Fruit fly (Drosophila melanogaster) whole organism, prepupa: ENCODE measurements around the gene TwdlW.

Experiments used
- Blimp-1 ChIP-seq: fragments of 200-800 bp; sonication (Bioruptor generic); optimal IDR thresholded peaks from 3 replicates; lab custom pipeline; 2017; ENCODE audit warnings: missing biosample characterization, missing genetic modification characterization, mild to moderate bottlenecking, moderate library complexity, missing genetic modification reagents
- CG11294 ChIP-seq: fragments of 200-800 bp; sonication (Bioruptor generic); IDR thresholded peaks from 2 replicates; pipeline ENCODE4 v1.3.6; 2022; ENCODE audit warnings: missing biosample characterization, missing genetic modification characterization
- CG11762 ChIP-seq: fragments of 200-800 bp; sonication (Bioruptor generic); optimal IDR thresholded peaks from 3 replicates; lab custom pipeline; 2016; ENCODE audit warnings: missing biosample characterization, missing genetic modification characterization; ENCODE audit not compliant: insufficient read depth
- CG11902 ChIP-seq: fragments of 200-800 bp; sonication (Bioruptor generic); optimal IDR thresholded peaks from 3 replicates; lab custom pipeline; 2016; ENCODE audit warnings: missing biosample characterization, missing genetic modification characterization
- CG15336 ChIP-seq: fragments of 200-800 bp; sonication (Bioruptor generic); IDR thresholded peaks from 2 replicates; pipeline ENCODE4 v1.3.6; 2022; ENCODE audit warnings: missing biosample characterization, missing genetic modification characterization
- CG16779 ChIP-seq: fragments of 200-800 bp; sonication (Bioruptor generic); optimal IDR thresholded peaks from 3 replicates; lab custom pipeline; 2017; ENCODE audit warnings: missing biosample characterization, mild to moderate bottlenecking, missing genetic modification characterization
- CG3032 ChIP-seq: fragments of 200-800 bp; optimal IDR thresholded peaks from 2 replicates; lab custom pipeline; 2019; ENCODE audit warnings: missing biosample characterization, mild to moderate bottlenecking, missing genetic modification characterization, moderate library complexity
- CG31627 ChIP-seq: fragments of 200-800 bp; sonication (Bioruptor generic); optimal IDR thresholded peaks from 3 replicates; lab custom pipeline; 2016; ENCODE audit warnings: missing biosample characterization, missing genetic modification characterization
- CG3919 ChIP-seq: fragments of 200-800 bp; sonication (Bioruptor generic); optimal IDR thresholded peaks from 3 replicates; lab custom pipeline; 2016; ENCODE audit warnings: missing biosample characterization, missing genetic modification characterization
- CG6163 ChIP-seq: fragments of 200-800 bp; sonication (Bioruptor generic); IDR thresholded peaks from 3 replicates; pipeline ENCODE4 v1.3.6; 2022; ENCODE audit warnings: missing biosample characterization, missing genetic modification characterization
- CG6276 ChIP-seq: fragments of 200-800 bp; sonication (Bioruptor generic); optimal IDR thresholded peaks from 2 replicates; lab custom pipeline; 2017; ENCODE audit warnings: missing biosample characterization, mild to moderate bottlenecking, missing genetic modification characterization
- CG6792 ChIP-seq: fragments of 200-800 bp; sonication (Bioruptor generic); optimal IDR thresholded peaks from 3 replicates; lab custom pipeline; 2016; ENCODE audit warnings: missing biosample characterization, missing genetic modification characterization
- CG6808 ChIP-seq: fragments of 200-800 bp; sonication (Bioruptor generic); optimal IDR thresholded peaks from 3 replicates; lab custom pipeline; 2017; ENCODE audit warnings: missing biosample characterization, missing genetic modification characterization, mild to moderate bottlenecking, moderate library complexity, missing genetic modification reagents
- CG6854 ChIP-seq: fragments of 200-800 bp; sonication (Bioruptor generic); optimal IDR thresholded peaks from 2 replicates; lab custom pipeline; 2017; ENCODE audit warnings: missing biosample characterization, mild to moderate bottlenecking, missing genetic modification characterization
- CG7368 ChIP-seq: fragments of 200-800 bp; sonication (Bioruptor generic); optimal IDR thresholded peaks from 3 replicates; lab custom pipeline; 2016; ENCODE audit warnings: missing biosample characterization, missing genetic modification characterization
- CG8119 ChIP-seq: fragments of 200-800 bp; sonication (Bioruptor generic); IDR thresholded peaks from 3 replicates; pipeline ENCODE4 v1.3.6; 2022; ENCODE audit warnings: missing biosample characterization, missing genetic modification characterization
- CG8319 ChIP-seq: fragments of 200-800 bp; sonication (Bioruptor generic); optimal IDR thresholded peaks from 3 replicates; lab custom pipeline; 2016; ENCODE audit warnings: missing biosample characterization, missing genetic modification characterization
- CG8632 ChIP-seq: fragments of 200-800 bp; sonication (Bioruptor generic); optimal IDR thresholded peaks from 3 replicates; lab custom pipeline; 2016; ENCODE audit warnings: missing biosample characterization, missing genetic modification characterization
- CG9139 ChIP-seq: fragments of 200-800 bp; sonication (Bioruptor generic); optimal IDR thresholded peaks from 3 replicates; lab custom pipeline; 2017; ENCODE audit warnings: missing biosample characterization, mild to moderate bottlenecking, missing genetic modification characterization
- Eip75B ChIP-seq: fragments of 200-800 bp; sonication (Bioruptor generic); optimal IDR thresholded peaks from 3 replicates; lab custom pipeline; 2016; ENCODE audit warnings: missing biosample characterization, missing genetic modification characterization
- Ets21C ChIP-seq: fragments of 200-800 bp; sonication (Bioruptor generic); optimal IDR thresholded peaks from 3 replicates; lab custom pipeline; 2016; ENCODE audit warnings: missing biosample characterization, missing genetic modification characterization
- Ets96B ChIP-seq: fragments of 200-800 bp; optimal IDR thresholded peaks from 2 replicates; lab custom pipeline; 2019; ENCODE audit warnings: missing biosample characterization, mild to moderate bottlenecking, missing genetic modification characterization, moderate library complexity
- Hr39 ChIP-seq: fragments of 200-800 bp; sonication (Bioruptor generic); optimal IDR thresholded peaks from 2 replicates; lab custom pipeline; 2016; ENCODE audit warnings: missing biosample characterization, missing genetic modification characterization
- Hr4 ChIP-seq: fragments of 200-800 bp; sonication (Bioruptor generic); optimal IDR thresholded peaks from 3 replicates; lab custom pipeline; 2016; ENCODE audit warnings: missing biosample characterization, missing genetic modification characterization
- OdsH ChIP-seq: fragments of 200-800 bp; sonication (Bioruptor generic); optimal IDR thresholded peaks from 3 replicates; lab custom pipeline; 2016; ENCODE audit warnings: missing biosample characterization, missing genetic modification characterization
- Smox ChIP-seq: fragments of 200-800 bp; sonication (Bioruptor generic); optimal IDR thresholded peaks from 3 replicates; lab custom pipeline; 2016; ENCODE audit warnings: missing biosample characterization, missing genetic modification characterization
- Sox102F ChIP-seq: fragments of 200-800 bp; sonication (Bioruptor generic); optimal IDR thresholded peaks from 2 replicates; lab custom pipeline; 2016; ENCODE audit warnings: missing biosample characterization, mild to moderate bottlenecking, missing genetic modification characterization
- Sox14 ChIP-seq: fragments of 200-800 bp; sonication (Bioruptor generic); optimal IDR thresholded peaks from 3 replicates; lab custom pipeline; 2016; ENCODE audit warnings: missing biosample characterization, missing genetic modification characterization
- Sox15 ChIP-seq: fragments of 200-800 bp; sonication (Bioruptor generic); optimal IDR thresholded peaks from 3 replicates; lab custom pipeline; 2016; ENCODE audit warnings: missing biosample characterization, missing genetic modification characterization
- achi ChIP-seq: fragments of 200-800 bp; sonication (Bioruptor generic); optimal IDR thresholded peaks from 3 replicates; lab custom pipeline; 2016; ENCODE audit warnings: missing biosample characterization, missing genetic modification characterization
- acj6 ChIP-seq: fragments of 200-800 bp; sonication (Bioruptor generic); optimal IDR thresholded peaks from 3 replicates; lab custom pipeline; 2016; ENCODE audit warnings: missing biosample characterization, missing genetic modification characterization
- cyc ChIP-seq: fragments of 200-800 bp; sonication (Bioruptor generic); optimal IDR thresholded peaks from 3 replicates; lab custom pipeline; 2016; ENCODE audit warnings: missing biosample characterization, missing genetic modification characterization
- dac ChIP-seq: fragments of 200-800 bp; sonication (Bioruptor generic); optimal IDR thresholded peaks from 2 replicates; lab custom pipeline; 2017; ENCODE audit warnings: missing biosample characterization, mild to moderate bottlenecking, missing genetic modification characterization
- eg ChIP-seq: fragments of 200-800 bp; sonication (Bioruptor generic); IDR thresholded peaks from 3 replicates; pipeline ENCODE4 v1.3.6; 2022; ENCODE audit warnings: missing biosample characterization, missing genetic modification characterization
- esn ChIP-seq: fragments of 200-800 bp; sonication (Bioruptor generic); optimal IDR thresholded peaks from 2 replicates; lab custom pipeline; 2016; ENCODE audit warnings: missing biosample characterization, mild to moderate bottlenecking, missing genetic modification characterization, moderate library complexity
- fd59A ChIP-seq: fragments of 200-800 bp; sonication (Bioruptor generic); optimal IDR thresholded peaks from 2 replicates; lab custom pipeline; 2017; ENCODE audit warnings: missing biosample characterization, mild to moderate bottlenecking, missing genetic modification characterization, missing genetic modification reagents
- fd85E ChIP-seq: fragments of 200-800 bp; sonication (Bioruptor generic); optimal IDR thresholded peaks from 3 replicates; lab custom pipeline; 2016; ENCODE audit warnings: missing biosample characterization, missing genetic modification characterization
- lz ChIP-seq: fragments of 200-800 bp; sonication (Bioruptor generic); optimal IDR thresholded peaks from 3 replicates; lab custom pipeline; 2016; ENCODE audit warnings: missing biosample characterization, missing genetic modification characterization
- net ChIP-seq: fragments of 200-800 bp; sonication (Bioruptor generic); optimal IDR thresholded peaks from 3 replicates; lab custom pipeline; 2016; ENCODE audit warnings: missing biosample characterization, missing genetic modification characterization
- salr ChIP-seq, 2 experiments: fragments of 200-800 bp; sonication (Bioruptor generic); optimal IDR thresholded peaks; 3 replicates each; lab custom pipeline; 2016 to 2018; ENCODE audit warnings: missing biosample characterization in 2 of 2, missing genetic modification characterization in 2 of 2, mild to moderate bottlenecking in 1 of 2
- spab ChIP-seq: fragments of 200-800 bp; sonication (Bioruptor generic); optimal IDR thresholded peaks from 2 replicates; lab custom pipeline; 2017; ENCODE audit warnings: missing biosample characterization, mild to moderate bottlenecking, missing genetic modification characterization, missing genetic modification reagents
- ss ChIP-seq, 2 experiments: fragments of 200-800 bp; sonication (Bioruptor generic); optimal IDR thresholded peaks; 2 replicates in 1 of 2; 3 replicates in 1 of 2; lab custom pipeline; 2017 to 2018; ENCODE audit warnings: mild to moderate bottlenecking in 2 of 2, missing biosample characterization in 2 of 2, missing genetic modification characterization in 2 of 2, moderate library complexity in 1 of 2
- svp ChIP-seq: fragments of 200-800 bp; sonication (Bioruptor generic); peaks from one replicate; lab custom pipeline; 2016; ENCODE audit warnings: missing biosample characterization, missing genetic modification characterization
- topi ChIP-seq: fragments of 200-800 bp; sonication (Bioruptor generic); optimal IDR thresholded peaks from 3 replicates; lab custom pipeline; 2016; ENCODE audit warnings: missing biosample characterization, missing genetic modification characterization
- vri ChIP-seq: fragments of 200-800 bp; sonication (Bioruptor generic); optimal IDR thresholded peaks from 3 replicates; lab custom pipeline; 2016; ENCODE audit warnings: missing biosample characterization, mild to moderate bottlenecking, missing genetic modification characterization

TwdlW gene

dm6 chr3R:17142304-17142703 is at the start of gene TwdlW:
Gene TwdlW (minus strand): TSS chr3R:17142404.
- TF ChIP-seq CG8119 (GFP tag; lab: Robert Waterston, UW) (no peak), Sox15 (GFP tag; lab: Kevin White, UChicago) (no peak), acj6 (GFP tag; lab: Kevin White, UChicago) (no peak), salr (GFP tag; optimal IDR thresholded peaks at IDR 0.05; lab: Kevin White, UChicago) (no peak), Sox14 (GFP tag; lab: Kevin White, UChicago) (no peak)

- no peak for TF ChIP-seq spab (GFP tag; lab: Kevin White, UChicago)
- TF ChIP-seq CG6276, result no peak
- TF ChIP-seq eg, result no peak
- no peak for TF ChIP-seq Smox (GFP tag; lab: Kevin White, UChicago)
- no peak for TF ChIP-seq CG6808 (GFP tag; lab: Kevin White, UChicago)
- TF ChIP-seq Hr4 (GFP tag; lab: Kevin White, UChicago), result no peak
- no peak for TF ChIP-seq Eip75B (GFP tag; lab: Kevin White, UChicago)
- TF ChIP-seq OdsH (GFP tag; lab: Kevin White, UChicago), result no peak
- TF ChIP-seq net, result no peak
- TF ChIP-seq CG3919 (GFP tag; lab: Kevin White, UChicago), result no peak
- TF ChIP-seq lz (GFP tag; lab: Kevin White, UChicago), result no peak
- TF ChIP-seq CG8319 (GFP tag; lab: Kevin White, UChicago), result no peak
- no peak for TF ChIP-seq CG6163 (GFP tag; lab: Robert Waterston, UW)
- TF ChIP-seq salr (GFP tag; optimal IDR thresholded peaks at IDR 0.05; lab: Kevin White, UChicago), result no peak
- TF ChIP-seq CG11294 (GFP tag; lab: Robert Waterston, UW), result no peak
- no peak for TF ChIP-seq CG15336 (GFP tag; lab: Robert Waterston, UW)
- no peak for TF ChIP-seq Ets96B (tag; lab: Kevin White, UChicago)
- TF ChIP-seq dac (GFP tag; lab: Kevin White, UChicago), result no peak
- no peak for TF ChIP-seq cyc
- TF ChIP-seq CG8632 (GFP tag; lab: Kevin White, UChicago), result no peak
These were observed 35.9 kb upstream of the TwdlW start for dm6 chr3R:17178140-17178539.

dm6 chr3R:17151376-17152026 is 9.3 kb upstream of the TwdlW start, which contains the start of gene CG5292:
Gene CG5292 (plus strand): TSS chr3R:17151861.
- TF ChIP-seq CG9139 (GFP tag; lab: Kevin White, UChicago) (no peak), CG6792 (peak; percentile 52), OdsH (GFP tag; lab: Kevin White, UChicago) (no peak), esn (GFP tag; lab: Kevin White, UChicago) (no peak), Sox102F (GFP tag; lab: Kevin White, UChicago) (peak; percentile 31), Ets21C (GFP tag; lab: Kevin White, UChicago) (no peak), CG7368 (GFP tag; lab: Kevin White, UChicago) (no peak), CG8319 (GFP tag; lab: Kevin White, UChicago) (peak; percentile 45), fd59A (GFP tag; lab: Kevin White, UChicago) (no peak), CG6163 (GFP tag; lab: Robert Waterston, UW) (peak; percentile 69; the same call in 2 of the 3 replicates), Smox (GFP tag; lab: Kevin White, UChicago) (peak; percentile 54), CG3032 (tag; lab: Kevin White, UChicago) (peak; percentile 53), CG15336 (GFP tag; lab: Robert Waterston, UW) (peak; percentile 49; the same call in 1 of the 2 replicates), achi (GFP tag; lab: Kevin White, UChicago) (peak; percentile 45), CG6808 (GFP tag; lab: Kevin White, UChicago) (peak; percentile 54), cyc (peak; percentile 22), Eip75B (GFP tag; lab: Kevin White, UChicago) (no peak), svp (GFP tag; lab: Kevin White, UChicago) (peak; percentile 84), CG6276 (no peak), Sox14 (GFP tag; lab: Kevin White, UChicago) (no peak), CG8119 (GFP tag; lab: Robert Waterston, UW) (peak; percentile 56; the same call in 2 of the 3 replicates), salr (GFP tag; optimal IDR thresholded peaks at IDR 0.05; lab: Kevin White, UChicago) (no peak), Ets96B (tag; lab: Kevin White, UChicago) (no peak), CG11294 (GFP tag; lab: Robert Waterston, UW) (no peak), ss (GFP tag; optimal IDR thresholded peaks at IDR 0.05; lab: Kevin White, UChicago) (no peak), CG11762 (GFP tag; lab: Kevin White, UChicago) (no peak), CG31627 (GFP tag; lab: Kevin White, UChicago) (peak; percentile 27), Blimp-1 (GFP tag; lab: Kevin White, UChicago) (no peak), vri (GFP tag; lab: Kevin White, UChicago) (no peak), Sox15 (GFP tag; lab: Kevin White, UChicago) (no peak), CG6854 (GFP tag; lab: Kevin White, UChicago) (no peak), CG16779 (tag; lab: Kevin White, UChicago) (no peak), Hr39 (GFP tag; lab: Kevin White, UChicago) (peak; percentile 37), topi (no peak), fd85E (GFP tag; lab: Kevin White, UChicago) (no peak), CG11902 (GFP tag; lab: Kevin White, UChicago) (no peak)
